Worm (Caenorhabditis elegans) whole organism, L3 larva: ENCODE measurements around the gene trpp-4.

Experiments used
- aly-2 ChIP-seq: fragments of 150-350 bp; optimal IDR thresholded peaks from 2 replicates; lab custom pipeline; 2014; ENCODE audit warnings: missing biosample characterization, missing genetic modification characterization
- elt-1 ChIP-seq: fragments of 150-350 bp; optimal IDR thresholded peaks from 2 replicates; lab custom pipeline; 2014; ENCODE audit warnings: missing biosample characterization, missing genetic modification characterization
- jun-1 ChIP-seq: fragments of 150-350 bp; optimal IDR thresholded peaks from 2 replicates; lab custom pipeline; 2014; ENCODE audit warnings: missing biosample characterization, missing genetic modification reagents, missing genetic modification characterization
- lsy-12 ChIP-seq: sonication (generic microtip); optimal IDR thresholded peaks from 2 replicates; lab custom pipeline; 2016; ENCODE audit warnings: mild to moderate bottlenecking, missing genetic modification characterization, missing compliant biosample characterization
- nhr-237 ChIP-seq: fragments of 150-350 bp; optimal IDR thresholded peaks from 2 replicates; lab custom pipeline; 2014; ENCODE audit warnings: missing biosample characterization, missing genetic modification characterization
- tbx-2 ChIP-seq: sonication (generic microtip); optimal IDR thresholded peaks from 2 replicates; lab custom pipeline; 2016; ENCODE audit warnings: mild to moderate bottlenecking, missing genetic modification characterization, missing compliant biosample characterization
- unc-62 ChIP-seq: fragments of 150-350 bp; sonication (generic microtip); optimal IDR thresholded peaks from 4 replicates; lab custom pipeline; 2014; ENCODE audit warnings: missing biosample characterization, missing genetic modification reagents, missing genetic modification characterization

DNA sequence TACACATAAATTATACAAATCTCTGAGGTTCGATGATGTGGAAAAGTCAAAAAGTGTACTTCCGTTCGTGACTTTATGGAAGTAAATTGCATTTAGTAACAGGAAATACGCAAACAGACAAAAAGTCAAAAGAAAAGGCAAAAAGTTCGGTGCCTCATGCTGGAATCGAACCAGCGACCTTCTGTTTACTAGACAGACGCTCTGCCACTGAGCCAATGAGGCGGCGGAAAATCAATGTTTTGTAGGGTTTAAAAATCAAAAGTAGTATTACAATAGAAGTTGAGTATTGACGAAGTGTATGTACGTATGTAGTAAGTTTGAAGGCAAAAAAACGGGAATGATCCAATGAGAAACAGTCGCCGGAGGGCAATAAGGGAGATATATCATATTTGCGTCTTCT is 6.8 kb downstream of the trpp-4 start:
- TF ChIP-seq lsy-12 (tag; lab: Kevin White, UChicago) (no peak), elt-1 (tag; lab: Kevin White, UChicago) (no peak), nhr-237 (no peak), aly-2 (no peak), unc-62 (GFP tag; lab: Kevin White, UChicago) (no peak), tbx-2 (tag; lab: Kevin White, UChicago) (no peak), jun-1 (tag; lab: Kevin White, UChicago) (no peak)
